Fruit fly (Drosophila melanogaster): ENCODE measurements around the gene CG7102.

Gene CG7102

DNA sequence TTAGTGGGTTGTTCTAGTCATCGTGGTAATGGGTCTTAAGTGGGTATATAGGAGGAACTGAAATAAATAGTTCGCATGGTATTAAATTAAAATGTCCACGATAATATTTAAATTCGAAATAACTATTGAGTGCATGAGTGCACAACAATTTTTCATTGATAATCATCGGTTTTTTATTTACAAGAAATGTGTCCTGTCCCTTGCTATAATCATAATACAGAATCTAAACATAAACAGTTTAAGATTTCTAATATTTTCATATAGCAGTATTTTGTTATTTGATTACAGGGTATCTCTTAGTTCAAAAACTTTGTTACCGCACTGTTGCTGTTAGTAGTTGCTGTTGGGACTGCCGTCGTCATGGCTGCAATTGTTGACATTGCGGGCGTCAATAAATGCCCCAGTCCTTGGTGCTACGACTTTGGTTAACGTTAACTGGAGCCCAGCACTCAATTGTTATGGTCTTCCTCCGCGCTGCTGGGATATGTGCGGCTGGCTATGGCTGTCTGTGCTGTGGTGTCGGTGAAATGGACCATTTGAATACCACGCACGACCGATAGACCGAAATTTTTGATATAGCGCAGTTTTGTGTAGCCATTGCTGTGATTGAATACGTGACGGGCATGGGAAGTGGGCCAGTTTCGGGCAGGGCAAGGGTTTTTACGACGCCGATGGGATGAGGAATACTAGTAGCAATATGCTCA, 15.3 kb downstream of the CG7102 start (continued):
- TF ChIP-seq CG10267 (tag; optimal IDR thresholded peaks at IDR 0.05): no peak
- peak; percentile 14; the same call in 1 of the 2 replicates for TF ChIP-seq Ada2b (GFP tag; IDR thresholded peaks at IDR 0.05)
- TF ChIP-seq CG14050 (GFP tag; IDR thresholded peaks at IDR 0.05): no peak
- no peak for TF ChIP-seq hbn (GFP tag; IDR thresholded peaks at IDR 0.05; ENCODE audit: partially characterized antibody)
- TF ChIP-seq Med (GFP tag): peak; percentile 32
- peak; percentile 69 for TF ChIP-seq Fer1 (GFP tag; optimal IDR thresholded peaks at IDR 0.05)
- TF ChIP-seq Blimp-1 (GFP tag; optimal IDR thresholded peaks at IDR 0.05): peak; percentile 18
- TF ChIP-seq MTF-1 (GFP tag; optimal IDR thresholded peaks at IDR 0.05; ENCODE audit: borderline replicate concordance): no peak
- no peak for TF ChIP-seq CG11398 (GFP tag; optimal IDR thresholded peaks at IDR 0.05)
- no peak for TF ChIP-seq Dp (GFP tag; optimal IDR thresholded peaks at IDR 0.05)

DNA sequence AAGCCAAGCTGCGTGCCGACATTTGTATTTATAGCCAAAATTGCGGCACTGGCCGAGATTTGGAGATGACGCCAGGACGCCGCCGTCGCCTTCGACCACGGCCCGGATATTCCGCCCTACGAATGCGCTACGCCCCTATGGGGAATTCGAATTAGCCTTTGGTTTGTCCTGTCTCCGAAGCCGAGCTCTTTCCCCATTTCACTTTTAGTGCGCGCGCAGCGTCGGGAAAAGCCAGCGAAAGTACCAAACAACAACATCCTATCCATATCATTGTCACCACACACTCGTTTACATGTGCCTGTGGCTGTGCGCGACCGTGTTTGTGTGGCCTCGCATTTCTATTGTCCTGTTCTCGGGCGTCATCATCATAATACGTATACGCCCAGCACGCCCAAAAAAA, 16.0 kb downstream of the CG7102 start, which contains the start of gene Proc:
Gene Proc, minus strand, starts transcription at position 101 of the 400 bp plus-strand sequence.
- TF ChIP-seq crc (GFP tag; optimal IDR thresholded peaks at IDR 0.05): no peak
- peak; percentile 74 for TF ChIP-seq Ets65A (GFP tag)
- TF ChIP-seq Deaf1 (tag; optimal IDR thresholded peaks at IDR 0.05): peak; percentile 11
- 0 out of 4 replicates have a peak, but pooled peaks have one; percentile 24 for TF ChIP-seq chinmo (GFP tag; IDR thresholded peaks at IDR 0.05; ENCODE audit: partially characterized antibody)
- TF ChIP-seq CG2199 (GFP tag; IDR thresholded peaks at IDR 0.05): no peak
- 0 out of 2 replicates have a peak, but pooled peaks have one; percentile 7 for TF ChIP-seq CG6272 (GFP tag; IDR thresholded peaks at IDR 0.05)
- no peak for TF ChIP-seq CG8290 (GFP tag; optimal IDR thresholded peaks at IDR 0.05)
- TF ChIP-seq CG8290 (tag; optimal IDR thresholded peaks at IDR 0.05): peak in 1 of 2 experiments; percentile 7
- TF ChIP-seq fd102C (GFP tag; optimal IDR thresholded peaks at IDR 0.05): no peak
- TF ChIP-seq Med (GFP tag): peak; percentile 50
- 0 out of 3 replicates have a peak, but pooled peaks have one; percentile 10 for TF ChIP-seq Opbp (GFP tag; IDR thresholded peaks at IDR 0.05; ENCODE audit: partially characterized antibody)
- TF ChIP-seq abd-A (tag; optimal IDR thresholded peaks at IDR 0.05): peak; percentile 65
- peak; percentile 6 for TF ChIP-seq CG13894 (tag; optimal IDR thresholded peaks at IDR 0.05)
- TF ChIP-seq Dfd (GFP tag; optimal IDR thresholded peaks at IDR 0.05): no peak
- TF ChIP-seq CG10274 (GFP tag; optimal IDR thresholded peaks at IDR 0.05): peak; percentile 50

dm6 chr2L:7870212-7870611, 17.1 kb downstream of the CG7102 start:
- TF ChIP-seq CG2199 (GFP tag; IDR thresholded peaks at IDR 0.05) (no peak), CG8290 (GFP tag; optimal IDR thresholded peaks at IDR 0.05) (no peak), CG8290 (tag; optimal IDR thresholded peaks at IDR 0.05) (no peak), CG9932 (GFP tag; IDR thresholded peaks at IDR 0.05) (no peak), Ets65A (GFP tag) (peak; percentile 82), CG7372 (GFP tag; IDR thresholded peaks at IDR 0.05) (no peak), Ptx1 (GFP tag; IDR thresholded peaks at IDR 0.05) (no peak), ham (GFP tag; IDR thresholded peaks at IDR 0.05) (no peak), sim (GFP tag; IDR thresholded peaks at IDR 0.05) (no peak), CG11560 (tag; IDR thresholded peaks at IDR 0.05) (0 out of 3 replicates have a peak, but pooled peaks have one; percentile 7), B-H2 (GFP tag; optimal IDR thresholded peaks at IDR 0.05) (no peak), CkIIα-i1 (GFP tag; IDR thresholded peaks at IDR 0.05) (no peak), h (optimal IDR thresholded peaks at IDR 0.05) (no peak), Scr (GFP tag; IDR thresholded peaks at IDR 0.05; ENCODE audit: partially characterized antibody) (no peak), tin (GFP tag; optimal IDR thresholded peaks at IDR 0.05) (no peak)

- TF ChIP-seq sens (GFP tag) (peak; percentile 43), gem (tag; optimal IDR thresholded peaks at IDR 0.05) (no peak), tin (GFP tag; optimal IDR thresholded peaks at IDR 0.05) (no peak), pb (GFP tag; optimal IDR thresholded peaks at IDR 0.05) (no peak), zfh1 (GFP tag; IDR thresholded peaks at IDR 0.05) (no peak), onecut (GFP tag; IDR thresholded peaks at IDR 0.05) (peak; percentile 51), Drgx (GFP tag; IDR thresholded peaks at IDR 0.05) (0 out of 2 replicates have a peak, but pooled peaks have one; percentile 16)
Observed at dm6 chr2L:7868608-7869007, 18.7 kb downstream of the CG7102 start.
